Worm (Caenorhabditis elegans) whole organism, L1 larva: ENCODE measurements around the gene C01B9.4.

ENCODE experiments used
- elt-3 ChIP-seq, 6 experiments: fragments of 150-350 bp in 1 of 6; sonication (generic microtip); optimal IDR thresholded peaks; 2 replicates each; lab custom pipeline; 2017 to 2018; ENCODE audit warnings: missing biosample characterization in 6 of 6, missing genetic modification characterization in 6 of 6, inconsistent platforms in 1 of 6
- sox-4 ChIP-seq: sonication (generic microtip); optimal IDR thresholded peaks from 2 replicates; lab custom pipeline; 2016; ENCODE audit warnings: missing genetic modification characterization, missing compliant biosample characterization
- ztf-11 ChIP-seq, 2 experiments: sonication (generic microtip); optimal IDR thresholded peaks; 2 replicates each; lab custom pipeline; 2016 to 2017; ENCODE audit warnings: missing genetic modification characterization in 2 of 2, missing biosample characterization in 1 of 2, missing compliant biosample characterization in 1 of 2

- TF ChIP-seq ztf-11 (tag; optimal IDR thresholded peaks at IDR 0.05; lab: Kevin White, UChicago) (no peak), elt-3 (tag; optimal IDR thresholded peaks at IDR 0.05; lab: Kevin White, UChicago) (no peak), sox-4 (tag; lab: Kevin White, UChicago) (no peak)
These were observed 28.6 kb upstream of the C01B9.4 start for ce11 chrII:13812335-13812734.
